Fruit fly (Drosophila melanogaster): Measurements from ENCODE around the gene emc.
A peak's percentile ranks its signal among the peaks of the same experiment; 100 is the strongest.

The emc gene

dm6 chr3L:721863-722262, 27.3 kb upstream of the emc start (continued):
- TF ChIP-seq CG9727 (GFP tag; optimal IDR thresholded peaks at IDR 0.05) (no peak), CG6813 (GFP tag; optimal IDR thresholded peaks at IDR 0.05) (no peak), CG10979 (tag; optimal IDR thresholded peaks at IDR 0.05) (no peak), sob (GFP tag; IDR thresholded peaks at IDR 0.05) (no peak), MESR4 (GFP tag; optimal IDR thresholded peaks at IDR 0.05) (no peak), dysf (GFP tag; IDR thresholded peaks at IDR 0.05) (0 out of 3 replicates have a peak, but pooled peaks have one; percentile 5), Oaz (GFP tag; IDR thresholded peaks at IDR 0.05) (no peak), Bgb (GFP tag; IDR thresholded peaks at IDR 0.05; ENCODE audit: partially characterized antibody) (no peak), CG11456 (GFP tag; IDR thresholded peaks at IDR 0.05) (no peak), CG2678 (tag; optimal IDR thresholded peaks at IDR 0.05) (no peak), Abd-B (GFP tag; optimal IDR thresholded peaks at IDR 0.05) (no peak), CG34422 (GFP tag; IDR thresholded peaks at IDR 0.05) (no peak), CG18599 (GFP tag; optimal IDR thresholded peaks at IDR 0.05) (no peak), CG7839 (tag; optimal IDR thresholded peaks at IDR 0.05) (no peak), amos (GFP tag; IDR thresholded peaks at IDR 0.05; ENCODE audit: partially characterized antibody) (no peak), croc (GFP tag; conservative IDR thresholded peaks at IDR 0.05) (no peak), sd (tag; optimal IDR thresholded peaks at IDR 0.05) (no peak), zfh2 (GFP tag; optimal IDR thresholded peaks at IDR 0.05) (no peak), ranshi (GFP tag; IDR thresholded peaks at IDR 0.05) (no peak), E2f2 (GFP tag; IDR thresholded peaks at IDR 0.05) (no peak), CG6654 (GFP tag; optimal IDR thresholded peaks at IDR 0.05) (no peak), Jarid2 (GFP tag; optimal IDR thresholded peaks at IDR 0.05) (no peak), Sox100B (GFP tag; optimal IDR thresholded peaks at IDR 0.05) (no peak), CG42726 (GFP tag; IDR thresholded peaks at IDR 0.05; ENCODE audit: partially characterized antibody) (no peak), CG4707 (GFP tag; optimal IDR thresholded peaks at IDR 0.05) (no peak), CG14050 (GFP tag; IDR thresholded peaks at IDR 0.05) (no peak), CrebB (tag; optimal IDR thresholded peaks at IDR 0.05) (no peak), shn (GFP tag; optimal IDR thresholded peaks at IDR 0.05) (no peak), Taf1 (GFP tag; IDR thresholded peaks at IDR 0.05) (no peak), gem (tag; optimal IDR thresholded peaks at IDR 0.05) (peak; percentile 12), CG5953 (GFP tag; IDR thresholded peaks at IDR 0.05) (no peak), schlank (tag; optimal IDR thresholded peaks at IDR 0.05) (no peak), pnt (GFP tag; optimal IDR thresholded peaks at IDR 0.05) (no peak), sens (GFP tag) (peak; percentile 24), Hmx (GFP tag; optimal IDR thresholded peaks at IDR 0.05) (no peak), CG17802 (tag; optimal IDR thresholded peaks at IDR 0.05) (no peak), Xrp1 (GFP tag; IDR thresholded peaks at IDR 0.05) (peak; percentile 37; the same call in 1 of the 2 replicates), CG14441 (GFP tag; IDR thresholded peaks at IDR 0.05) (peak; percentile 37; the same call in 1 of the 2 replicates), CG4617 (GFP tag; optimal IDR thresholded peaks at IDR 0.05; ENCODE audit: borderline replicate concordance) (no peak), chm (GFP tag; IDR thresholded peaks at IDR 0.05) (peak; percentile 20; the same call in 1 of the 2 replicates), vvl (GFP tag; IDR thresholded peaks at IDR 0.05) (0 out of 2 replicates have a peak, but pooled peaks have one; percentile 6), CG10209 (GFP tag; optimal IDR thresholded peaks at IDR 0.05) (no peak), CG6689 (GFP tag; IDR thresholded peaks at IDR 0.05) (no peak), bsh (GFP tag; optimal IDR thresholded peaks at IDR 0.05) (peak in 1 of 2 experiments; percentile 9), Ptx1 (GFP tag; IDR thresholded peaks at IDR 0.05) (peak; percentile 8; the same call in 1 of the 2 replicates), oc (tag; optimal IDR thresholded peaks at IDR 0.05) (no peak), CG15073 (GFP tag; optimal IDR thresholded peaks at IDR 0.05) (no peak), Ssrp (tag; optimal IDR thresholded peaks at IDR 0.05) (no peak), Myb (GFP tag; optimal IDR thresholded peaks at IDR 0.05) (no peak), CG11093 (GFP tag; IDR thresholded peaks at IDR 0.05) (no peak), chinmo (GFP tag; IDR thresholded peaks at IDR 0.05; ENCODE audit: partially characterized antibody) (no peak)
